Fruit fly (Drosophila melanogaster) whole organism, embryonic: ENCODE data around the gene peb.

Experiments used
- BtbVII ChIP-seq: fragments of 200-800 bp; sonication (Bioruptor generic); optimal IDR thresholded peaks from 3 replicates; lab custom pipeline; 2017; ENCODE audit warnings: missing biosample characterization, mild to moderate bottlenecking, missing genetic modification characterization
- CG11093 ChIP-seq: fragments of 200-800 bp; sonication (Bioruptor generic); IDR thresholded peaks from 3 replicates; pipeline ENCODE4 v1.3.6; 2022; ENCODE audit warnings: missing biosample characterization, missing genetic modification characterization
- CG11504 ChIP-seq: fragments of 200-800 bp; sonication (Bioruptor generic); optimal IDR thresholded peaks from 3 replicates; lab custom pipeline; 2019; ENCODE audit warnings: missing biosample characterization, mild to moderate bottlenecking, missing genetic modification characterization, moderate library complexity
- CG12219 ChIP-seq: fragments of 200-800 bp; sonication (Bioruptor generic); optimal IDR thresholded peaks from 3 replicates; lab custom pipeline; 2018; ENCODE audit warnings: missing biosample characterization, mild to moderate bottlenecking, missing genetic modification characterization
- CG13287 ChIP-seq: fragments of 200-800 bp; sonication (Bioruptor generic); IDR thresholded peaks from 2 replicates; pipeline ENCODE4 v1.3.6; 2022; ENCODE audit warnings: missing biosample characterization, missing genetic modification characterization; ENCODE audit not compliant: partially characterized antibody
- CG18476 ChIP-seq: fragments of 200-800 bp; sonication (Bioruptor generic); optimal IDR thresholded peaks from 2 replicates; lab custom pipeline; 2016; ENCODE audit warnings: missing biosample characterization, mild to moderate bottlenecking, missing genetic modification characterization
- CG31441 ChIP-seq: fragments of 200-800 bp; sonication (Bioruptor generic); IDR thresholded peaks from 2 replicates; pipeline ENCODE4 v1.3.6; 2022; ENCODE audit warnings: missing biosample characterization, missing genetic modification characterization
- CG34224 ChIP-seq: fragments of 200-800 bp; sonication (Bioruptor generic); IDR thresholded peaks from 3 replicates; pipeline ENCODE4 v1.3.6; 2022; ENCODE audit warnings: missing biosample characterization, missing genetic modification characterization; ENCODE audit not compliant: partially characterized antibody
- CG43689 ChIP-seq: fragments of 200-800 bp; sonication (Bioruptor generic); IDR thresholded peaks from 2 replicates; pipeline ENCODE4 v1.3.6; 2022; ENCODE audit warnings: missing biosample characterization, missing genetic modification characterization
- CG5245 ChIP-seq: fragments of 200-800 bp; sonication (Bioruptor generic); optimal IDR thresholded peaks from 3 replicates; lab custom pipeline; 2016; ENCODE audit warnings: missing biosample characterization, missing genetic modification characterization
- CG8359 ChIP-seq: fragments of 200-800 bp; sonication (Bioruptor generic); optimal IDR thresholded peaks from 2 replicates; lab custom pipeline; 2017; ENCODE audit warnings: missing biosample characterization, mild to moderate bottlenecking, missing genetic modification characterization, borderline replicate concordance
- CG8388 ChIP-seq: fragments of 200-800 bp; sonication (Bioruptor generic); optimal IDR thresholded peaks from 2 replicates; lab custom pipeline; 2019; ENCODE audit warnings: missing biosample characterization, mild to moderate bottlenecking, missing genetic modification characterization, moderate library complexity
- CG9876 ChIP-seq: fragments of 200-800 bp; sonication (Bioruptor generic); optimal IDR thresholded peaks from 2 replicates; lab custom pipeline; 2016; ENCODE audit warnings: missing biosample characterization, missing genetic modification characterization
- D19A ChIP-seq: fragments of 200-800 bp; optimal IDR thresholded peaks from 3 replicates; lab custom pipeline; 2019; ENCODE audit warnings: missing biosample characterization, mild to moderate bottlenecking, missing genetic modification characterization, moderate library complexity
- Doc2 ChIP-seq: fragments of 200-800 bp; sonication (Bioruptor generic); IDR thresholded peaks from 2 replicates; pipeline ENCODE4 v1.3.6; 2022; ENCODE audit warnings: missing biosample characterization, missing genetic modification characterization
- Fer3 ChIP-seq: fragments of 200-800 bp; sonication (Bioruptor generic); optimal IDR thresholded peaks from 2 replicates; lab custom pipeline; 2018; ENCODE audit warnings: missing biosample characterization, mild to moderate bottlenecking, missing genetic modification characterization, moderate library complexity
- GATAe ChIP-seq: fragments of 200-800 bp; sonication (Bioruptor generic); conservative IDR thresholded peaks from 2 replicates; pipeline ENCODE4 v1.3.6; 2022; ENCODE audit warnings: missing biosample characterization, missing genetic modification characterization
- HLH4C ChIP-seq: fragments of 200-800 bp; sonication (Bioruptor generic); IDR thresholded peaks from 3 replicates; pipeline ENCODE4 v1.3.6; 2022; ENCODE audit warnings: missing biosample characterization, missing genetic modification characterization; ENCODE audit not compliant: partially characterized antibody
- Hr3 ChIP-seq: fragments of 200-800 bp; sonication (Bioruptor generic); optimal IDR thresholded peaks from 3 replicates; lab custom pipeline; 2016; ENCODE audit warnings: missing biosample characterization, missing genetic modification characterization
- Hr51 ChIP-seq, 2 experiments: fragments of 200-800 bp; sonication (Bioruptor generic); optimal IDR thresholded peaks; 2 replicates in 1 of 2; 3 replicates in 1 of 2; lab custom pipeline; 2016 to 2018; ENCODE audit warnings: missing biosample characterization in 2 of 2, missing genetic modification characterization in 2 of 2, mild to moderate bottlenecking in 1 of 2, moderate library complexity in 1 of 2
- Med ChIP-seq: fragments of 200-800 bp; sonication (Bioruptor generic); peaks from one replicate; lab custom pipeline; 2016; ENCODE audit warnings: missing biosample characterization, missing genetic modification characterization, mild to moderate bottlenecking, inconsistent platforms, moderate library complexity
- NFAT ChIP-seq: fragments of 200-800 bp; sonication (Bioruptor generic); IDR thresholded peaks from 2 replicates; pipeline ENCODE4 v1.3.6; 2022; ENCODE audit warnings: missing biosample characterization, missing genetic modification characterization
- Oli ChIP-seq: fragments of 200-800 bp; sonication (Bioruptor generic); optimal IDR thresholded peaks from 2 replicates; lab custom pipeline; 2018; ENCODE audit warnings: missing biosample characterization, mild to moderate bottlenecking, missing genetic modification characterization, moderate library complexity
- Optix ChIP-seq: fragments of 200-800 bp; sonication (Bioruptor generic); IDR thresholded peaks from 3 replicates; pipeline ENCODE4 v1.3.6; 2022; ENCODE audit warnings: missing biosample characterization, missing genetic modification characterization
- Ravus ChIP-seq: fragments of 200-800 bp; sonication (Bioruptor generic); IDR thresholded peaks from 2 replicates; pipeline ENCODE4 v1.3.6; 2022; ENCODE audit warnings: missing biosample characterization, missing genetic modification characterization
- Sox102F ChIP-seq: fragments of 200-800 bp; sonication (Bioruptor generic); optimal IDR thresholded peaks from 2 replicates; lab custom pipeline; 2018; ENCODE audit warnings: missing biosample characterization, mild to moderate bottlenecking, missing genetic modification characterization, moderate library complexity
- Usf ChIP-seq: fragments of 200-800 bp; sonication (Bioruptor generic); optimal IDR thresholded peaks from 2 replicates; lab custom pipeline; 2017; ENCODE audit warnings: missing genotype, missing biosample characterization, missing genetic modification characterization
- ase ChIP-seq: fragments of 200-800 bp; sonication (Bioruptor generic); IDR thresholded peaks from 3 replicates; pipeline ENCODE4 v1.3.6; 2022; ENCODE audit warnings: missing biosample characterization, missing genetic modification characterization
- ci ChIP-seq: fragments of 200-800 bp; sonication (Bioruptor generic); IDR thresholded peaks from 3 replicates; pipeline ENCODE4 v1.3.6; 2022; ENCODE audit warnings: missing biosample characterization, missing genetic modification characterization
- corto ChIP-seq: fragments of 200-800 bp; sonication (Bioruptor generic); optimal IDR thresholded peaks from 2 replicates; lab custom pipeline; 2016; ENCODE audit warnings: missing biosample characterization, mild to moderate bottlenecking, missing genetic modification characterization, moderate library complexity
- disco-r ChIP-seq: fragments of 200-800 bp; sonication (Bioruptor generic); optimal IDR thresholded peaks from 2 replicates; lab custom pipeline; 2016; ENCODE audit warnings: missing biosample characterization, missing genetic modification characterization
- en ChIP-seq: fragments of 200-800 bp; sonication (Bioruptor generic); optimal IDR thresholded peaks from 2 replicates; lab custom pipeline; 2016; ENCODE audit warnings: missing biosample characterization, missing genetic modification characterization
- gem ChIP-seq: fragments of 200-800 bp; sonication (Bioruptor generic); optimal IDR thresholded peaks from 2 replicates; lab custom pipeline; 2019; ENCODE audit warnings: missing biosample characterization, mild to moderate bottlenecking, missing genetic modification characterization, moderate library complexity
- grn ChIP-seq: fragments of 200-800 bp; sonication (Bioruptor generic); optimal IDR thresholded peaks from 3 replicates; lab custom pipeline; 2017; ENCODE audit warnings: missing biosample characterization, missing genetic modification characterization
- h ChIP-seq: fragments of >200 bp; optimal IDR thresholded peaks from 2 replicates; lab custom pipeline; 2017
- ham ChIP-seq: fragments of 200-800 bp; sonication (Bioruptor generic); IDR thresholded peaks from 2 replicates; pipeline ENCODE4 v1.3.6; 2022; ENCODE audit warnings: missing biosample characterization, missing genetic modification characterization
- ind ChIP-seq: fragments of 200-800 bp; sonication (Bioruptor generic); optimal IDR thresholded peaks from 3 replicates; lab custom pipeline; 2016; ENCODE audit warnings: missing biosample characterization, missing genetic modification characterization
- inv ChIP-seq: fragments of 200-800 bp; sonication (Bioruptor generic); IDR thresholded peaks from 2 replicates; pipeline ENCODE4 v1.3.6; 2022; ENCODE audit warnings: missing biosample characterization, missing genetic modification characterization; ENCODE audit not compliant: partially characterized antibody
- jigr1 ChIP-seq: fragments of 200-800 bp; sonication (Bioruptor generic); IDR thresholded peaks from 3 replicates; pipeline ENCODE4 v1.3.6; 2022; ENCODE audit warnings: missing biosample characterization, missing genetic modification characterization
- lab ChIP-seq: fragments of 200-800 bp; sonication (Bioruptor generic); optimal IDR thresholded peaks from 3 replicates; lab custom pipeline; 2017; ENCODE audit warnings: missing biosample characterization, missing genetic modification characterization, mild to moderate bottlenecking, moderate library complexity, missing genetic modification reagents
- nerfin-2 ChIP-seq: fragments of 200-800 bp; sonication (Bioruptor generic); IDR thresholded peaks from 2 replicates; pipeline ENCODE4 v1.3.6; 2022; ENCODE audit warnings: missing biosample characterization, missing genetic modification characterization; ENCODE audit not compliant: partially characterized antibody
- oc ChIP-seq: fragments of 200-800 bp; sonication (Bioruptor generic); optimal IDR thresholded peaks from 2 replicates; lab custom pipeline; 2018; ENCODE audit warnings: missing biosample characterization, mild to moderate bottlenecking, missing genetic modification characterization, moderate library complexity
- phol ChIP-seq: fragments of 200-800 bp; sonication (Bioruptor generic); optimal IDR thresholded peaks from 3 replicates; lab custom pipeline; 2018; ENCODE audit warnings: missing biosample characterization, mild to moderate bottlenecking, missing genetic modification characterization, moderate library complexity
- ranshi ChIP-seq: fragments of 200-800 bp; sonication (Bioruptor generic); IDR thresholded peaks from 2 replicates; pipeline ENCODE4 v1.3.6; 2022; ENCODE audit warnings: missing biosample characterization, missing genetic modification characterization
- row ChIP-seq: fragments of 200-800 bp; sonication (Bioruptor generic); IDR thresholded peaks from 3 replicates; pipeline ENCODE4 v1.3.6; 2022; ENCODE audit warnings: missing biosample characterization, missing genetic modification characterization
- sima ChIP-seq: fragments of 200-800 bp; sonication (Bioruptor generic); optimal IDR thresholded peaks from 2 replicates; lab custom pipeline; 2016; ENCODE audit warnings: missing biosample characterization, missing genetic modification characterization
- sisA ChIP-seq: fragments of 200-800 bp; sonication (Bioruptor generic); IDR thresholded peaks from 2 replicates; pipeline ENCODE4 v1.3.6; 2022; ENCODE audit warnings: missing biosample characterization, missing genetic modification characterization
- sob ChIP-seq: fragments of 200-800 bp; sonication (Bioruptor generic); IDR thresholded peaks from 2 replicates; pipeline ENCODE4 v1.3.6; 2022; ENCODE audit warnings: missing biosample characterization, missing genetic modification characterization
- sug ChIP-seq: fragments of 200-800 bp; optimal IDR thresholded peaks from 2 replicates; lab custom pipeline; 2019; ENCODE audit warnings: missing biosample characterization, mild to moderate bottlenecking, missing genetic modification characterization, moderate library complexity
- trh ChIP-seq: fragments of 200-800 bp; sonication (Bioruptor generic); optimal IDR thresholded peaks from 2 replicates; lab custom pipeline; 2016; ENCODE audit warnings: missing biosample characterization, missing genetic modification characterization
- vfl ChIP-seq: fragments of 200-800 bp; sonication (Bioruptor generic); optimal IDR thresholded peaks from 2 replicates; lab custom pipeline; 2016; ENCODE audit warnings: missing biosample characterization, missing genetic modification characterization
- wor ChIP-seq: fragments of 200-800 bp; sonication (Bioruptor generic); IDR thresholded peaks from 2 replicates; pipeline ENCODE4 v1.3.6; 2022; ENCODE audit warnings: missing biosample characterization, missing genetic modification characterization

peb gene

dm6 chrX:4582422-4582821, 34.9 kb upstream of the peb start (continued):
- TF ChIP-seq CG31441 (no peak), Optix (GFP tag; lab: Robert Waterston, UW) (no peak), Usf (GFP tag; lab: Kevin White, UChicago) (no peak), CG34224 (no peak), h (lab: Kevin White, UChicago) (no peak), CG11504 (tag; lab: Kevin White, UChicago) (peak; percentile 36), trh (no peak), Fer3 (tag; lab: Kevin White, UChicago) (no peak), phol (tag; lab: Kevin White, UChicago) (peak; percentile 8), ci (GFP tag; lab: Robert Waterston, UW) (0 out of 3 replicates have a peak, but pooled peaks have one; percentile 24), CG13287 (GFP tag; lab: Robert Waterston, UW) (no peak), CG43689 (no peak), Hr51 (GFP tag; optimal IDR thresholded peaks at IDR 0.05; lab: Kevin White, UChicago) (peak in 1 of 2 experiments; percentile 13), Hr3 (GFP tag; lab: Kevin White, UChicago) (no peak), jigr1 (GFP tag; lab: Robert Waterston, UW) (no peak), Ravus (GFP tag; lab: Robert Waterston, UW) (no peak), oc (tag; lab: Kevin White, UChicago) (no peak), CG5245 (GFP tag; lab: Kevin White, UChicago) (no peak), Sox102F (GFP tag; lab: Kevin White, UChicago) (peak; percentile 39), Oli (tag; lab: Kevin White, UChicago) (no peak), vfl (no peak), disco-r (GFP tag; lab: Kevin White, UChicago) (no peak), inv (GFP tag; lab: Robert Waterston, UW) (no peak), BtbVII (GFP tag; lab: Kevin White, UChicago) (no peak), CG12219 (GFP tag; lab: Kevin White, UChicago) (no peak), gem (tag; lab: Kevin White, UChicago) (peak; percentile 35), wor (GFP tag; lab: Robert Waterston, UW) (no peak), row (GFP tag; lab: Robert Waterston, UW) (0 out of 3 replicates have a peak, but pooled peaks have one; percentile 21), ind (GFP tag; lab: Kevin White, UChicago) (no peak), NFAT (GFP tag; lab: Robert Waterston, UW) (no peak), nerfin-2 (GFP tag; lab: Robert Waterston, UW) (no peak)
- TF ChIP-seq, all 482 proteins: peak for 12

- TF ChIP-seq CG8359 = no peak
- TF ChIP-seq ham (GFP tag; lab: Robert Waterston, UW) = no peak
- TF ChIP-seq sob (GFP tag; lab: Robert Waterston, UW) = no peak
- TF ChIP-seq Fer3 (tag; lab: Kevin White, UChicago) = no peak
- TF ChIP-seq GATAe (GFP tag; lab: Robert Waterston, UW) = no peak
- no peak for TF ChIP-seq CG18476 (GFP tag; lab: Kevin White, UChicago)
- no peak for TF ChIP-seq CG8388
- peak; percentile 62 for TF ChIP-seq lab (GFP tag; lab: Kevin White, UChicago)
- no peak for TF ChIP-seq corto (GFP tag; lab: Kevin White, UChicago)
- peak; percentile 48 for TF ChIP-seq Med
- no peak for TF ChIP-seq ranshi
- TF ChIP-seq grn (GFP tag; lab: Kevin White, UChicago) = peak; percentile 57
- peak; percentile 16 for TF ChIP-seq sug (tag; lab: Kevin White, UChicago)
- TF ChIP-seq Doc2 (GFP tag; lab: Robert Waterston, UW) = no peak
- no peak for TF ChIP-seq sisA (GFP tag; lab: Robert Waterston, UW)
- no peak for TF ChIP-seq CG9876 (GFP tag; lab: Kevin White, UChicago)
- TF ChIP-seq D19A = no peak
- no peak for TF ChIP-seq gem (tag; lab: Kevin White, UChicago)
- TF ChIP-seq CG11504 (tag; lab: Kevin White, UChicago) = no peak
- no peak for TF ChIP-seq HLH4C (GFP tag; lab: Robert Waterston, UW)
- no peak for TF ChIP-seq sima (GFP tag; lab: Kevin White, UChicago)
- TF ChIP-seq en (GFP tag; lab: Kevin White, UChicago) = no peak
- TF ChIP-seq CG11093 (GFP tag; lab: Robert Waterston, UW) = no peak
- no peak for TF ChIP-seq ase (GFP tag; lab: Robert Waterston, UW)
These were observed 29.8 kb upstream of the peb start for dm6 chrX:4587584-4587983.
